Fruit fly (Drosophila melanogaster): ENCODE results near the gene Uxs.
A peak's percentile ranks its signal among the peaks of the same experiment; 100 is the strongest.

Gene Uxs

dm6 chr3L:8175818-8176217 lies 4.9 kb upstream of the Uxs start, which contains the start of gene RecQ4 (continued):
- peak; percentile 48 for TF ChIP-seq vfl (GFP tag; optimal IDR thresholded peaks at IDR 0.05)
- TF ChIP-seq CG6689 (GFP tag; IDR thresholded peaks at IDR 0.05), result no peak
- TF ChIP-seq phol (tag; optimal IDR thresholded peaks at IDR 0.05), result peak; percentile 22
- TF ChIP-seq CG14014 (GFP tag; IDR thresholded peaks at IDR 0.05), result 0 out of 2 replicates have a peak, but pooled peaks have one; percentile 19
- TF ChIP-seq CG34224 (GFP tag; IDR thresholded peaks at IDR 0.05; ENCODE audit: partially characterized antibody), result peak; percentile 44; the same call in 2 of the 3 replicates
- TF ChIP-seq CG42726 (GFP tag; IDR thresholded peaks at IDR 0.05; ENCODE audit: partially characterized antibody), result peak; percentile 52; the same call in 1 of the 2 replicates
- TF ChIP-seq CG10267 (tag; optimal IDR thresholded peaks at IDR 0.05), result peak; percentile 31
- no peak for TF ChIP-seq p53 (GFP tag; optimal IDR thresholded peaks at IDR 0.05)
- peak; percentile 19; the same call in 1 of the 2 replicates for TF ChIP-seq vvl (GFP tag; IDR thresholded peaks at IDR 0.05)
- TF ChIP-seq CG4424 (GFP tag; optimal IDR thresholded peaks at IDR 0.05), result no peak
- peak; percentile 14 for TF ChIP-seq Elba2 (GFP tag; optimal IDR thresholded peaks at IDR 0.05)
- no peak for TF ChIP-seq CG6854 (GFP tag; optimal IDR thresholded peaks at IDR 0.05)
- TF ChIP-seq croc (GFP tag; conservative IDR thresholded peaks at IDR 0.05), result no peak
- peak; percentile 40 for TF ChIP-seq HmgZ (tag; optimal IDR thresholded peaks at IDR 0.05)
- TF ChIP-seq chinmo (GFP tag; IDR thresholded peaks at IDR 0.05; ENCODE audit: partially characterized antibody), result 0 out of 4 replicates have a peak, but pooled peaks have one; percentile 37
- TF ChIP-seq CG32532 (GFP tag; IDR thresholded peaks at IDR 0.05), result no peak
- no peak for TF ChIP-seq Bdp1 (GFP tag; optimal IDR thresholded peaks at IDR 0.05)
- peak; percentile 19 to 80 for TF ChIP-seq crp (GFP tag; optimal IDR thresholded peaks at IDR 0.05)

- TF ChIP-seq CG9215 (GFP tag; IDR thresholded peaks at IDR 0.05) (no peak), chinmo (GFP tag; IDR thresholded peaks at IDR 0.05; ENCODE audit: partially characterized antibody) (peak; percentile 78; the same call in 3 of the 4 replicates), amos (GFP tag; IDR thresholded peaks at IDR 0.05; ENCODE audit: partially characterized antibody) (peak; percentile 85), trem (tag; optimal IDR thresholded peaks at IDR 0.05) (peak; percentile 2), cato (GFP tag; optimal IDR thresholded peaks at IDR 0.05; ENCODE audit: borderline replicate concordance) (no peak), ewg (GFP tag; optimal IDR thresholded peaks at IDR 0.05) (no peak), Sox102F (GFP tag; optimal IDR thresholded peaks at IDR 0.05) (peak; percentile 57), Dip2 (GFP tag; IDR thresholded peaks at IDR 0.05) (no peak), Ets65A (GFP tag) (peak; percentile 90), Tbp (GFP tag; optimal IDR thresholded peaks at IDR 0.05) (no peak), HLHmδ (GFP tag; optimal IDR thresholded peaks at IDR 0.05) (no peak), Asciz (GFP tag; optimal IDR thresholded peaks at IDR 0.05) (no peak), CG10321 (GFP tag; IDR thresholded peaks at IDR 0.05) (no peak), CG13894 (tag; optimal IDR thresholded peaks at IDR 0.05) (no peak), CG6272 (GFP tag; IDR thresholded peaks at IDR 0.05) (no peak), ftz-f1 (GFP tag; optimal IDR thresholded peaks at IDR 0.05) (no peak), sima (GFP tag; optimal IDR thresholded peaks at IDR 0.05) (no peak), Hsf (GFP tag; optimal IDR thresholded peaks at IDR 0.05) (peak; percentile 30), GATAe (GFP tag; conservative IDR thresholded peaks at IDR 0.05) (no peak), nerfin-2 (GFP tag; IDR thresholded peaks at IDR 0.05; ENCODE audit: partially characterized antibody) (peak; percentile 51; the same call in 1 of the 2 replicates), klu (GFP tag; IDR thresholded peaks at IDR 0.05) (no peak), zen (tag; optimal IDR thresholded peaks at IDR 0.05) (no peak), Mrtf (GFP tag; IDR thresholded peaks at IDR 0.05) (no peak), CG12155 (GFP tag; optimal IDR thresholded peaks at IDR 0.05) (peak; percentile 1), lov (optimal IDR thresholded peaks at IDR 0.05) (no peak), lov (GFP tag; IDR thresholded peaks at IDR 0.05) (no peak), CG2875 (GFP tag; optimal IDR thresholded peaks at IDR 0.05) (no peak), CG31365 (tag; optimal IDR thresholded peaks at IDR 0.05) (no peak), ken (GFP tag; IDR thresholded peaks at IDR 0.05) (no peak), CG17568 (GFP tag; optimal IDR thresholded peaks at IDR 0.05) (no peak), chm (GFP tag; IDR thresholded peaks at IDR 0.05) (0 out of 2 replicates have a peak, but pooled peaks have one; percentile 25), CG13775 (GFP tag; optimal IDR thresholded peaks at IDR 0.05) (peak; percentile 7)
Observed at dm6 chr3L:8177795-8178564, 2.7 kb upstream of the Uxs start, which contains the start of gene Nmt. Gene Nmt (minus strand): TSS chr3L:8178429.

Measured in whole organism, embryonic.